Fruit fly (Drosophila melanogaster) whole organism, embryonic: ENCODE measurements around the gene CG46459.

Experiments
- Bgb ChIP-seq: fragments of 200-800 bp; sonication (Bioruptor generic); IDR thresholded peaks from 2 replicates; pipeline ENCODE4 v1.3.6; 2022; ENCODE audit warnings: missing biosample characterization, missing genetic modification characterization; ENCODE audit not compliant: partially characterized antibody
- CG10209 ChIP-seq: fragments of 200-800 bp; sonication (Bioruptor generic); optimal IDR thresholded peaks from 3 replicates; lab custom pipeline; 2017; ENCODE audit warnings: missing biosample characterization, mild to moderate bottlenecking, missing genetic modification characterization, missing genetic modification reagents
- CG10321 ChIP-seq: fragments of 200-800 bp; sonication (Bioruptor generic); IDR thresholded peaks from 2 replicates; pipeline ENCODE4 v1.3.6; 2022; ENCODE audit warnings: missing biosample characterization, missing genetic modification characterization
- CG11093 ChIP-seq: fragments of 200-800 bp; sonication (Bioruptor generic); IDR thresholded peaks from 3 replicates; pipeline ENCODE4 v1.3.6; 2022; ENCODE audit warnings: missing biosample characterization, missing genetic modification characterization
- CG11247 ChIP-seq: fragments of 200-800 bp; sonication (Bioruptor generic); IDR thresholded peaks from 2 replicates; pipeline ENCODE4 v1.3.6; 2022; ENCODE audit warnings: missing biosample characterization, missing genetic modification characterization
- CG11695 ChIP-seq: fragments of 200-800 bp; sonication (Bioruptor generic); IDR thresholded peaks from 3 replicates; pipeline ENCODE4 v1.3.6; 2022; ENCODE audit warnings: missing biosample characterization, missing genetic modification characterization
- CG12236 ChIP-seq: fragments of 200-800 bp; sonication (Bioruptor generic); optimal IDR thresholded peaks from 2 replicates; lab custom pipeline; 2016; ENCODE audit warnings: missing biosample characterization, missing genetic modification characterization
- CG12659 ChIP-seq: fragments of 200-800 bp; sonication (Bioruptor generic); optimal IDR thresholded peaks from 3 replicates; lab custom pipeline; 2017; ENCODE audit warnings: mild to moderate bottlenecking, missing biosample characterization, missing genetic modification reagents, missing genetic modification characterization
- CG13424 ChIP-seq: fragments of 200-800 bp; sonication (Bioruptor generic); optimal IDR thresholded peaks from 2 replicates; lab custom pipeline; 2019; ENCODE audit warnings: missing biosample characterization, mild to moderate bottlenecking, missing genetic modification characterization, moderate library complexity
- CG16863 ChIP-seq: fragments of 200-800 bp; sonication (Bioruptor generic); optimal IDR thresholded peaks from 3 replicates; lab custom pipeline; 2016; ENCODE audit warnings: missing biosample characterization, missing genetic modification characterization
- CG17359 ChIP-seq: fragments of 200-800 bp; sonication (Bioruptor generic); optimal IDR thresholded peaks from 3 replicates; lab custom pipeline; 2018; ENCODE audit warnings: missing biosample characterization, mild to moderate bottlenecking, missing genetic modification characterization, moderate library complexity
- CG18011 ChIP-seq: fragments of 200-800 bp; sonication (Bioruptor generic); optimal IDR thresholded peaks from 2 replicates; lab custom pipeline; 2017; ENCODE audit warnings: missing biosample characterization, missing genetic modification characterization, mild to moderate bottlenecking, moderate library complexity, missing genotype
- CG2889 ChIP-seq: fragments of 200-800 bp; sonication (Bioruptor generic); IDR thresholded peaks from 3 replicates; pipeline ENCODE4 v1.3.6; 2022; ENCODE audit warnings: missing biosample characterization, missing genetic modification characterization
- CG3163 ChIP-seq: fragments of 200-800 bp; sonication (Bioruptor generic); optimal IDR thresholded peaks from 3 replicates; lab custom pipeline; 2016; ENCODE audit warnings: missing biosample characterization, missing genetic modification characterization
- CG4854 ChIP-seq: fragments of 200-800 bp; sonication (Bioruptor generic); optimal IDR thresholded peaks from 2 replicates; lab custom pipeline; 2016; ENCODE audit warnings: missing biosample characterization, missing genetic modification characterization, inconsistent platforms
- CG5245 ChIP-seq: fragments of 200-800 bp; sonication (Bioruptor generic); optimal IDR thresholded peaks from 3 replicates; lab custom pipeline; 2016; ENCODE audit warnings: missing biosample characterization, missing genetic modification characterization
- CG6813 ChIP-seq: fragments of 200-800 bp; sonication (Bioruptor generic); optimal IDR thresholded peaks from 2 replicates; lab custom pipeline; 2017; ENCODE audit warnings: missing biosample characterization, missing genetic modification characterization, mild to moderate bottlenecking, moderate library complexity, missing genetic modification reagents
- CG9876 ChIP-seq: fragments of 200-800 bp; sonication (Bioruptor generic); optimal IDR thresholded peaks from 2 replicates; lab custom pipeline; 2016; ENCODE audit warnings: missing biosample characterization, missing genetic modification characterization
- Hr78 ChIP-seq, 2 experiments: fragments of 200-800 bp in 1 of 2; fragments of >200 bp in 1 of 2; sonication (Bioruptor generic) in 1 of 2; optimal IDR thresholded peaks; 2 replicates each; lab custom pipeline; 2017 to 2019; ENCODE audit warnings: missing biosample characterization in 2 of 2, missing genetic modification characterization in 2 of 2, mild to moderate bottlenecking in 1 of 2, moderate library complexity in 1 of 2
- Jarid2 ChIP-seq: fragments of 200-800 bp; sonication (Bioruptor generic); optimal IDR thresholded peaks from 3 replicates; lab custom pipeline; 2017; ENCODE audit warnings: mild to moderate bottlenecking, missing biosample characterization, missing genetic modification reagents, missing genetic modification characterization
- Lpt ChIP-seq: fragments of >200 bp; optimal IDR thresholded peaks from 2 replicates; lab custom pipeline; 2018; ENCODE audit warnings: missing biosample characterization, missing genetic modification characterization
- Nf-YA ChIP-seq: fragments of 200-800 bp; sonication (Bioruptor generic); IDR thresholded peaks from 2 replicates; pipeline ENCODE4 v1.3.6; 2022; ENCODE audit warnings: missing biosample characterization, missing genetic modification characterization
- Nf-YB ChIP-seq: fragments of 200-800 bp; sonication (Bioruptor generic); optimal IDR thresholded peaks from 3 replicates; lab custom pipeline; 2019; ENCODE audit warnings: missing biosample characterization, mild to moderate bottlenecking, missing genetic modification characterization, moderate library complexity
- Nf-YC ChIP-seq: fragments of 200-800 bp; optimal IDR thresholded peaks from 3 replicates; lab custom pipeline; 2019; ENCODE audit warnings: missing biosample characterization, mild to moderate bottlenecking, missing genetic modification characterization, moderate library complexity
- Opbp ChIP-seq: fragments of 200-800 bp; sonication (Bioruptor generic); IDR thresholded peaks from 3 replicates; pipeline ENCODE4 v1.3.6; 2022; ENCODE audit warnings: missing biosample characterization, missing genetic modification characterization; ENCODE audit not compliant: partially characterized antibody
- Sin3A ChIP-seq: fragments of >200 bp; optimal IDR thresholded peaks from 2 replicates; lab custom pipeline; 2018
- Sox102F ChIP-seq: fragments of 200-800 bp; sonication (Bioruptor generic); optimal IDR thresholded peaks from 2 replicates; lab custom pipeline; 2018; ENCODE audit warnings: missing biosample characterization, mild to moderate bottlenecking, missing genetic modification characterization, moderate library complexity
- Stat92E ChIP-seq, 3 experiments: fragments of >200 bp in 2 of 3; fragments of 200-800 bp in 1 of 3; sonication (Bioruptor generic) in 1 of 3; optimal IDR thresholded peaks; 2 replicates each; lab custom pipeline; 2017 to 2019; ENCODE audit warnings: missing biosample characterization in 3 of 3, missing genetic modification characterization in 3 of 3, mild to moderate bottlenecking in 1 of 3, moderate library complexity in 1 of 3
- Taf1 ChIP-seq: fragments of 200-800 bp; sonication (Bioruptor generic); IDR thresholded peaks from 2 replicates; pipeline ENCODE4 v1.3.6; 2022; ENCODE audit warnings: missing biosample characterization, missing genetic modification characterization
- ac ChIP-seq: fragments of 200-800 bp; sonication (Bioruptor generic); optimal IDR thresholded peaks from 3 replicates; lab custom pipeline; 2017; ENCODE audit warnings: missing biosample characterization, mild to moderate bottlenecking, missing genetic modification characterization
- bcd ChIP-seq: fragments of 200-800 bp; sonication (Bioruptor generic); optimal IDR thresholded peaks from 2 replicates; lab custom pipeline; 2017; ENCODE audit warnings: missing biosample characterization, mild to moderate bottlenecking, missing genetic modification characterization
- bsh ChIP-seq, 2 experiments: fragments of 200-800 bp; sonication (Bioruptor generic); optimal IDR thresholded peaks; 2 replicates each; lab custom pipeline; 2017 to 2018; ENCODE audit warnings: mild to moderate bottlenecking in 2 of 2, missing biosample characterization in 2 of 2, missing genetic modification characterization in 2 of 2, moderate library complexity in 1 of 2
- btn ChIP-seq: fragments of 200-800 bp; sonication (Bioruptor generic); optimal IDR thresholded peaks from 2 replicates; lab custom pipeline; 2016; ENCODE audit warnings: missing biosample characterization, missing genetic modification characterization
- cas ChIP-seq: fragments of 200-800 bp; sonication (Bioruptor generic); IDR thresholded peaks from 2 replicates; pipeline ENCODE4 v1.3.6; 2022; ENCODE audit warnings: missing biosample characterization, missing genetic modification characterization
- cato ChIP-seq: fragments of 200-800 bp; sonication (Bioruptor generic); optimal IDR thresholded peaks from 2 replicates; lab custom pipeline; 2016; ENCODE audit warnings: missing biosample characterization, missing genetic modification characterization, borderline replicate concordance
- dan ChIP-seq: fragments of 200-800 bp; sonication (Bioruptor generic); IDR thresholded peaks from 2 replicates; pipeline ENCODE4 v1.3.6; 2022; ENCODE audit warnings: missing biosample characterization, missing genetic modification characterization
- fd96Cb ChIP-seq: fragments of 200-800 bp; sonication (Bioruptor generic); optimal IDR thresholded peaks from 2 replicates; lab custom pipeline; 2018; ENCODE audit warnings: missing biosample characterization, mild to moderate bottlenecking, missing genetic modification characterization, moderate library complexity
- gro ChIP-seq: fragments of 200-800 bp; sonication (Bioruptor generic); optimal IDR thresholded peaks from 2 replicates; lab custom pipeline; 2016; ENCODE audit warnings: missing biosample characterization, missing genetic modification characterization
- h ChIP-seq: fragments of >200 bp; optimal IDR thresholded peaks from 2 replicates; lab custom pipeline; 2017
- lbe ChIP-seq: fragments of 200-800 bp; sonication (Bioruptor generic); optimal IDR thresholded peaks from 2 replicates; lab custom pipeline; 2016; ENCODE audit warnings: missing biosample characterization, mild to moderate bottlenecking, missing genetic modification characterization
- lola ChIP-seq, 3 experiments: fragments of >200 bp in 2 of 3; fragments of 200-800 bp in 1 of 3; sonication (Bioruptor generic) in 1 of 3; optimal IDR thresholded peaks; 2 replicates each; lab custom pipeline; 2017 to 2019; ENCODE audit warnings: missing biosample characterization in 3 of 3, missing genetic modification characterization in 3 of 3, mild to moderate bottlenecking in 1 of 3, moderate library complexity in 1 of 3
- pho ChIP-seq: fragments of 200-800 bp; sonication (Bioruptor generic); optimal IDR thresholded peaks from 2 replicates; lab custom pipeline; 2016; ENCODE audit warnings: missing biosample characterization, missing genetic modification characterization
- pum ChIP-seq: fragments of 200-800 bp; sonication (Bioruptor generic); optimal IDR thresholded peaks from 2 replicates; lab custom pipeline; 2016; ENCODE audit warnings: missing biosample characterization, missing genetic modification characterization
- run ChIP-seq: fragments of 200-800 bp; sonication (Bioruptor generic); optimal IDR thresholded peaks from 3 replicates; lab custom pipeline; 2018; ENCODE audit warnings: missing biosample characterization, mild to moderate bottlenecking, missing genetic modification characterization
- sob ChIP-seq: fragments of 200-800 bp; sonication (Bioruptor generic); IDR thresholded peaks from 2 replicates; pipeline ENCODE4 v1.3.6; 2022; ENCODE audit warnings: missing biosample characterization, missing genetic modification characterization
- ttk ChIP-seq: fragments of 200-800 bp; sonication (Bioruptor generic); IDR thresholded peaks from 2 replicates; pipeline ENCODE4 v2.1.2; 2022; ENCODE audit warnings: missing biosample characterization, missing genetic modification characterization
- usp ChIP-seq: fragments of >200 bp; optimal IDR thresholded peaks from 2 replicates; lab custom pipeline; 2017; ENCODE audit warnings: missing biosample characterization, missing genetic modification characterization
- zen2 ChIP-seq: fragments of 200-800 bp; sonication (Bioruptor generic); IDR thresholded peaks from 3 replicates; pipeline ENCODE4 v1.3.6; 2022; ENCODE audit warnings: missing biosample characterization, missing genetic modification characterization; ENCODE audit not compliant: partially characterized antibody

CG46459 gene

dm6 chr3R:10680825-10681681, 15.4 kb upstream of the CG46459 start, which contains the start of gene Phyhd1:
Gene Phyhd1 (minus strand): TSS chr3R:10680925.
- TF ChIP-seq CG11093 (GFP tag; lab: Robert Waterston, UW) (peak; percentile 83), usp (GFP tag; lab: Kevin White, UChicago) (no peak), Nf-YC (tag; lab: Kevin White, UChicago) (peak; percentile 76), CG18011 (GFP tag; lab: Kevin White, UChicago) (peak; percentile 82), CG12659 (GFP tag; lab: Kevin White, UChicago) (peak; percentile 93), CG13424 (tag; lab: Kevin White, UChicago) (peak; percentile 91), Sin3A (lab: Kevin White, UChicago) (no peak), CG3163 (GFP tag; lab: Kevin White, UChicago) (peak; percentile 85), Lpt (GFP tag; lab: Kevin White, UChicago) (no peak), run (tag; lab: Kevin White, UChicago) (peak; percentile 95), zen2 (GFP tag; lab: Robert Waterston, UW) (no peak), h (lab: Kevin White, UChicago) (no peak), lola (GFP tag; optimal IDR thresholded peaks at IDR 0.05; lab: Kevin White, UChicago) (peak in 1 of 3 experiments; percentile 91), Stat92E (GFP tag; optimal IDR thresholded peaks at IDR 0.05; lab: Kevin White, UChicago) (peak in 1 of 3 experiments; percentile 82), CG2889 (GFP tag; lab: Robert Waterston, UW) (peak; percentile 89), sob (GFP tag; lab: Robert Waterston, UW) (peak; percentile 94), CG9876 (peak; percentile 87), CG16863 (GFP tag; lab: Kevin White, UChicago) (peak; percentile 96), cato (peak; percentile 90), CG17359 (tag; lab: Kevin White, UChicago) (peak; percentile 95), CG11695 (GFP tag; lab: Robert Waterston, UW) (peak; percentile 95), dan (GFP tag; lab: Robert Waterston, UW) (peak; percentile 61), CG12236 (GFP tag; lab: Kevin White, UChicago) (peak; percentile 91), CG11247 (GFP tag; lab: Robert Waterston, UW) (peak; percentile 90), pum (GFP tag; lab: Kevin White, UChicago) (peak; percentile 90), CG6813 (peak; percentile 89), Hr78 (GFP tag; optimal IDR thresholded peaks at IDR 0.05; lab: Kevin White, UChicago) (peak in 1 of 2 experiments; percentile 87), CG10321 (peak; percentile 77), CG5245 (GFP tag; lab: Kevin White, UChicago) (peak; percentile 91), Bgb (GFP tag; lab: Robert Waterston, UW) (no peak), Jarid2 (GFP tag; lab: Kevin White, UChicago) (peak; percentile 83), CG10209 (GFP tag; lab: Kevin White, UChicago) (peak; percentile 95), Nf-YA (GFP tag; lab: Robert Waterston, UW) (peak; percentile 94), btn (peak; percentile 92), Nf-YB (GFP tag; lab: Kevin White, UChicago) (peak; percentile 80), fd96Cb (tag; lab: Kevin White, UChicago) (peak; percentile 97), Sox102F (peak; percentile 96), lbe (GFP tag; lab: Kevin White, UChicago) (peak; percentile 70), gro (peak; percentile 97), ttk (GFP tag; lab: Robert Waterston, UW) (peak; percentile 90), bsh (GFP tag; optimal IDR thresholded peaks at IDR 0.05; lab: Kevin White, UChicago) (peak; percentile 59 to 97), cas (GFP tag; lab: Robert Waterston, UW) (peak; percentile 79), Taf1 (peak; percentile 73), ac (GFP tag; lab: Kevin White, UChicago) (peak; percentile 81), bcd (GFP tag; lab: Kevin White, UChicago) (peak; percentile 95), pho (GFP tag; lab: Kevin White, UChicago) (peak; percentile 94), Opbp (GFP tag; lab: Robert Waterston, UW) (no peak), CG4854 (GFP tag; lab: Kevin White, UChicago) (peak; percentile 94)
